Worm (Caenorhabditis elegans) whole organism, young adult: Measurements from ENCODE around the gene F32D8.1.

Experiments used
- B0336.3 ChIP-seq: fragments of 200-800 bp; sonication (Bioruptor generic); IDR thresholded peaks from 2 replicates; pipeline ENCODE4 v1.3.6; 2022; ENCODE audit warnings: missing genetic modification characterization, missing compliant biosample characterization
- ccch-3 ChIP-seq: fragments of 200-800 bp; sonication (Bioruptor generic); optimal IDR thresholded peaks from 2 replicates; lab custom pipeline; 2018; ENCODE audit warnings: mild to moderate bottlenecking, missing genetic modification characterization, missing compliant biosample characterization
- let-607 ChIP-seq, 2 experiments: fragments of 200-800 bp in 1 of 2; sonication (Bioruptor generic) in 1 of 2; sonication (generic microtip) in 1 of 2; optimal IDR thresholded peaks; 2 replicates each; lab custom pipeline; 2016 to 2018; ENCODE audit warnings: mild to moderate bottlenecking in 2 of 2, missing compliant biosample characterization in 2 of 2, missing genetic modification characterization in 2 of 2, moderate library complexity in 2 of 2, missing genotype in 1 of 2

DNA sequence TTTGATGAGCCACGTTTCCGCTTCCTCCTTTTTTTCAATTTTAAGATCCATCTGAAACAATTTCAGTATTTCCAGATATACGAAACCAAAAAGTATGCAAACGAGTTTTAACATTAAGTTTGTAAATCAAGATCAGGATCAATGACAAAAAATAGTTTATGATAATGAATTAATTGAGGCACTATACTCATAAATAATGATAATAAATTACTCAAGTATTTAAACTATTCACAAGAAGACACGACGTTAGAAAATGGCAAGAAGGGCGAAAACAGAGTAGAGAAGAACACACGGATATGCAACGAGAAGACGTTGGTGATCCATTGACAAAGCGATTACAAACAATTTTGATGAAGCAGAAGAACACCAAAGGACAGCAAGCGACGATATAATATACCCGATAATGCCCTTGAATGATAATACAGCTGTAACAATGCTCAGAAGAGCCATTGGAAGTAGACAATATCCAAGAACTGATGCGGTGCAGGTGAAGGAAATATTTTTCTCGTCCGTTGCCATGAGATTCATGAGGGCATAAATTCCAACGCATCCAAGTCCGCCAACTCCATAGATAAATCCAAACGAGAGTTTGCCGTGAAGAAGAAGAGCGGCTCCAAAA lies 13.0 kb downstream of the F32D8.1 start, which contains the start of gene F32D8.4:
- TF ChIP-seq ccch-3: no peak
- TF ChIP-seq let-607 (tag; optimal IDR thresholded peaks at IDR 0.05; lab: Kevin White, UChicago): no peak
- TF ChIP-seq B0336.3 (GFP tag; lab: Robert Waterston, UW): no peak
